Worm (Caenorhabditis elegans) whole organism, late embryonic: Measurements from ENCODE around the gene mlt-11.

ENCODE experiments used
- Y22D7AL.16 ChIP-seq: sonication (generic microtip); optimal IDR thresholded peaks from 2 replicates; lab custom pipeline; 2016; ENCODE audit warnings: missing genetic modification characterization, missing compliant biosample characterization
- ama-1 ChIP-seq: fragments of 150-350 bp; optimal IDR thresholded peaks from 2 replicates; lab custom pipeline; 2014
- ceh-2 ChIP-seq: sonication (generic microtip); optimal IDR thresholded peaks from 2 replicates; lab custom pipeline; 2016; ENCODE audit warnings: missing genotype, missing genetic modification characterization, missing compliant biosample characterization
- ceh-22 ChIP-seq: sonication (generic microtip); optimal IDR thresholded peaks from 2 replicates; lab custom pipeline; 2017; ENCODE audit warnings: missing biosample characterization, missing genetic modification characterization
- dve-1 ChIP-seq: sonication (generic microtip); optimal IDR thresholded peaks from 2 replicates; lab custom pipeline; 2017; ENCODE audit warnings: antibody characterized with exemption, mild to moderate bottlenecking, missing genetic modification characterization, missing compliant biosample characterization
- elt-4 ChIP-seq: sonication (generic microtip); optimal IDR thresholded peaks from 2 replicates; lab custom pipeline; 2016; ENCODE audit warnings: missing genetic modification characterization, missing compliant biosample characterization
- fax-1 ChIP-seq: sonication (generic microtip); optimal IDR thresholded peaks from 2 replicates; lab custom pipeline; 2016; ENCODE audit warnings: missing genotype, missing genetic modification characterization, missing compliant biosample characterization
- hlh-13 ChIP-seq: fragments of 200-800 bp; sonication (Bioruptor generic); optimal IDR thresholded peaks from 2 replicates; lab custom pipeline; 2018; ENCODE audit warnings: mild to moderate bottlenecking, missing genetic modification characterization, missing compliant biosample characterization
- hlh-30 ChIP-seq: sonication (generic microtip); optimal IDR thresholded peaks from 2 replicates; lab custom pipeline; 2017; ENCODE audit warnings: antibody characterized with exemption, missing genetic modification characterization, missing compliant biosample characterization; ENCODE audit not compliant: insufficient read depth
- nhr-11 ChIP-seq: fragments of 150-350 bp; optimal IDR thresholded peaks from 2 replicates; lab custom pipeline; 2014; ENCODE audit warnings: missing biosample characterization, missing genetic modification characterization
- pag-3 ChIP-seq: sonication (generic microtip); optimal IDR thresholded peaks from 2 replicates; lab custom pipeline; 2016; ENCODE audit warnings: missing compliant biosample characterization, missing genetic modification characterization, borderline replicate concordance
- rnt-1 ChIP-seq: sonication (generic microtip); optimal IDR thresholded peaks from 2 replicates; lab custom pipeline; 2016; ENCODE audit warnings: missing genetic modification characterization, missing compliant biosample characterization
- ttx-3 ChIP-seq: sonication (generic microtip); optimal IDR thresholded peaks from 2 replicates; lab custom pipeline; 2016; ENCODE audit warnings: missing genetic modification reagents, missing genetic modification characterization, missing compliant biosample characterization
- unc-55 ChIP-seq: sonication (generic microtip); optimal IDR thresholded peaks from 2 replicates; lab custom pipeline; 2017; ENCODE audit warnings: missing biosample characterization, missing genetic modification reagents, missing genetic modification characterization

- TF ChIP-seq unc-55 (GFP tag; lab: Kevin White, UChicago) (no peak), hlh-30 (tag; lab: Kevin White, UChicago) (no peak), ceh-2 (no peak), elt-4 (no peak), ama-1 (lab: Kevin White, UChicago) (no peak), ttx-3 (no peak), nhr-11 (tag; lab: Kevin White, UChicago) (no peak), ceh-22 (no peak), fax-1 (tag; lab: Kevin White, UChicago) (no peak), pag-3 (tag; lab: Kevin White, UChicago) (no peak), dve-1 (no peak), Y22D7AL.16 (tag; lab: Kevin White, UChicago) (no peak), rnt-1 (tag; lab: Kevin White, UChicago) (no peak), hlh-13 (GFP tag; lab: Kevin White, UChicago) (no peak)
Measured at ce11 chrV:20714503-20714902, 47.5 kb downstream of the mlt-11 start.
